Fruit fly (Drosophila melanogaster) whole organism: Measurements from ENCODE around the gene dpr8.

ENCODE experiments used
- CG8478 ChIP-seq: fragments of >200 bp; optimal IDR thresholded peaks from 2 replicates; lab custom pipeline; 2018; ENCODE audit warnings: inconsistent platforms
- Dll ChIP-seq: fragments of >200 bp; optimal IDR thresholded peaks from 2 replicates; lab custom pipeline; 2017
- EcR ChIP-seq, 2 experiments: fragments of >200 bp; optimal IDR thresholded peaks; 2 replicates each; lab custom pipeline; 2017; ENCODE audit warnings: missing biosample characterization in 2 of 2, missing genetic modification characterization in 2 of 2, missing genetic modification reagents in 2 of 2
- pan ChIP-seq: fragments of >200 bp; optimal IDR thresholded peaks from 2 replicates; lab custom pipeline; 2017
- psq ChIP-seq: fragments of >200 bp; optimal IDR thresholded peaks from 2 replicates; lab custom pipeline; 2017
- usp ChIP-seq: fragments of >200 bp; optimal IDR thresholded peaks from 2 replicates; lab custom pipeline; 2017; ENCODE audit warnings: missing biosample characterization, missing genetic modification characterization, mixed read lengths

The dpr8 gene

dm6 chrX:14481607-14482006 lies 159.6 kb downstream of the dpr8 start:
- TF ChIP-seq EcR (GFP tag; optimal IDR thresholded peaks at IDR 0.05; lab: Kevin White, UChicago) (no peak), CG8478 (lab: Kevin White, UChicago) (no peak)

- TF ChIP-seq pan (lab: Kevin White, UChicago), result no peak
- no peak for TF ChIP-seq CG8478 (lab: Kevin White, UChicago)
- no peak for TF ChIP-seq usp (GFP tag; lab: Kevin White, UChicago)
- no peak for TF ChIP-seq Dll (lab: Kevin White, UChicago)
- no peak for TF ChIP-seq EcR (GFP tag; optimal IDR thresholded peaks at IDR 0.05; lab: Kevin White, UChicago)
- no peak for TF ChIP-seq psq (lab: Kevin White, UChicago)
Measured at dm6 chrX:14483521-14484031, 161.6 kb downstream of the dpr8 start.

dm6 chrX:14493779-14494401 lies 171.9 kb downstream of the dpr8 start:
- TF ChIP-seq psq (lab: Kevin White, UChicago) (no peak), pan (lab: Kevin White, UChicago) (no peak), usp (GFP tag; lab: Kevin White, UChicago) (no peak), Dll (lab: Kevin White, UChicago) (no peak), CG8478 (lab: Kevin White, UChicago) (no peak), EcR (GFP tag; optimal IDR thresholded peaks at IDR 0.05; lab: Kevin White, UChicago) (no peak)

- TF ChIP-seq Dll (lab: Kevin White, UChicago) (no peak), usp (GFP tag; lab: Kevin White, UChicago) (no peak), CG8478 (lab: Kevin White, UChicago) (no peak), pan (lab: Kevin White, UChicago) (no peak), psq (lab: Kevin White, UChicago) (no peak), EcR (GFP tag; optimal IDR thresholded peaks at IDR 0.05; lab: Kevin White, UChicago) (no peak)
Measured at dm6 chrX:14495835-14496234, 173.8 kb downstream of the dpr8 start, which contains the start of gene CG12540. Gene CG12540 (plus strand): TSS chrX:14496135.

- TF ChIP-seq EcR (GFP tag; optimal IDR thresholded peaks at IDR 0.05; lab: Kevin White, UChicago) (no peak), Dll (lab: Kevin White, UChicago) (no peak), CG8478 (lab: Kevin White, UChicago) (no peak), pan (lab: Kevin White, UChicago) (no peak), psq (lab: Kevin White, UChicago) (no peak), usp (GFP tag; lab: Kevin White, UChicago) (no peak)
Measured at dm6 chrX:14500992-14501391, 179.0 kb downstream of the dpr8 start.
